Worm (Caenorhabditis elegans) whole organism, mixed stage, embryonic: ENCODE measurements around the gene C04E7.1.

ENCODE experiments used
- ceh-39 ChIP-seq: fragments of 150-350 bp; optimal IDR thresholded peaks from 2 replicates; lab custom pipeline; 2014; ENCODE audit warnings: missing biosample characterization, missing genetic modification characterization
- drap-1 ChIP-seq: fragments of 200-800 bp; sonication (Bioruptor generic); optimal IDR thresholded peaks from 3 replicates; lab custom pipeline; 2018; ENCODE audit warnings: mild to moderate bottlenecking, missing genetic modification characterization, missing compliant biosample characterization
- elt-3 ChIP-seq: fragments of 150-350 bp; optimal IDR thresholded peaks from 2 replicates; lab custom pipeline; 2014; ENCODE audit warnings: missing biosample characterization, missing genetic modification characterization
- lin-13 ChIP-seq: fragments of 150-350 bp; optimal IDR thresholded peaks from 2 replicates; lab custom pipeline; 2014; ENCODE audit warnings: missing biosample characterization, missing genetic modification characterization
- mls-2 ChIP-seq: sonication (generic microtip); optimal IDR thresholded peaks from 2 replicates; lab custom pipeline; 2016; ENCODE audit warnings: mild to moderate bottlenecking, missing genetic modification characterization, moderate library complexity, missing compliant biosample characterization
- nhr-12 ChIP-seq: fragments of 150-350 bp; optimal IDR thresholded peaks from 2 replicates; lab custom pipeline; 2014; ENCODE audit warnings: missing biosample characterization, missing genetic modification characterization
- nhr-237 ChIP-seq: fragments of 150-350 bp; optimal IDR thresholded peaks from 2 replicates; lab custom pipeline; 2014; ENCODE audit warnings: missing biosample characterization, missing genetic modification characterization
- sem-2 ChIP-seq: fragments of 200-800 bp; sonication (Bioruptor generic); optimal IDR thresholded peaks from 2 replicates; lab custom pipeline; 2018; ENCODE audit warnings: mild to moderate bottlenecking, missing genetic modification characterization, missing compliant biosample characterization
- snpc-4 ChIP-seq: fragments of 150-350 bp; optimal IDR thresholded peaks from 2 replicates; lab custom pipeline; 2014; ENCODE audit warnings: missing biosample characterization, missing genetic modification characterization
- sptf-1 ChIP-seq: sonication (generic microtip); optimal IDR thresholded peaks from 2 replicates; lab custom pipeline; 2017; ENCODE audit warnings: mild to moderate bottlenecking, missing genetic modification characterization, moderate library complexity, missing compliant biosample characterization
- unc-39 ChIP-seq: fragments of 150-350 bp; optimal IDR thresholded peaks from 2 replicates; lab custom pipeline; 2014; ENCODE audit warnings: missing biosample characterization, missing genetic modification characterization
- unc-62 ChIP-seq: fragments of 150-350 bp; optimal IDR thresholded peaks from 2 replicates; lab custom pipeline; 2014; ENCODE audit warnings: missing biosample characterization, missing genetic modification reagents, missing genetic modification characterization
- zip-8 ChIP-seq: fragments of 150-350 bp; optimal IDR thresholded peaks from 2 replicates; lab custom pipeline; 2014; ENCODE audit warnings: missing biosample characterization, missing genetic modification characterization

- TF ChIP-seq lin-13 (tag; lab: Kevin White, UChicago): no peak
- TF ChIP-seq unc-62 (GFP tag; lab: Kevin White, UChicago): no peak
- no peak for TF ChIP-seq zip-8 (tag; lab: Kevin White, UChicago)
- TF ChIP-seq sem-2 (GFP tag; lab: Kevin White, UChicago): no peak
- no peak for TF ChIP-seq nhr-12
- TF ChIP-seq unc-39: no peak
- TF ChIP-seq elt-3 (tag; lab: Kevin White, UChicago): no peak
- no peak for TF ChIP-seq drap-1 (GFP tag; lab: Kevin White, UChicago)
- TF ChIP-seq mls-2 (tag; lab: Kevin White, UChicago): no peak
- TF ChIP-seq snpc-4 (tag; lab: Kevin White, UChicago): no peak
- no peak for TF ChIP-seq nhr-237 (tag; lab: Kevin White, UChicago)
- no peak for TF ChIP-seq sptf-1 (tag; lab: Kevin White, UChicago)
- TF ChIP-seq ceh-39 (tag; lab: Kevin White, UChicago): no peak
Observed at ce11 chrX:328736-329135, 29.2 kb upstream of the C04E7.1 start.
